Worm (Caenorhabditis elegans): ENCODE results near the gene R06F6.8.

R06F6.8 gene

ce11 chrII:10808708-10809343, 11.0 kb downstream of the R06F6.8 start, which contains the start of gene R06F6.14:
TSS of gene R06F6.14 (plus strand) at chrII:10809293.
- TF ChIP-seq ceh-43 (GFP tag; optimal IDR thresholded peaks at IDR 0.05): no peak
- no peak for TF ChIP-seq ztf-11 (tag; optimal IDR thresholded peaks at IDR 0.05)
- no peak for TF ChIP-seq ceh-83 (GFP tag; optimal IDR thresholded peaks at IDR 0.05)
- no peak for TF ChIP-seq pha-4 (tag; optimal IDR thresholded peaks at IDR 0.05)
- TF ChIP-seq elt-3 (tag; optimal IDR thresholded peaks at IDR 0.05): no peak
- TF ChIP-seq unc-62 (GFP tag; optimal IDR thresholded peaks at IDR 0.05): no peak
- TF ChIP-seq sptf-1 (tag; optimal IDR thresholded peaks at IDR 0.05): no peak

ce11 chrII:10805437-10805836, 14.3 kb downstream of the R06F6.8 start, which contains the start of gene ceh-62:
TSS of gene ceh-62 (plus strand) at chrII:10805737.
- TF ChIP-seq unc-39 (tag; optimal IDR thresholded peaks at IDR 0.05): no peak
- no peak for TF ChIP-seq mep-1 (tag; optimal IDR thresholded peaks at IDR 0.05)
- no peak for TF ChIP-seq elt-3 (tag; optimal IDR thresholded peaks at IDR 0.05)
- TF ChIP-seq M03D4.4 (tag; optimal IDR thresholded peaks at IDR 0.05): no peak
- no peak for TF ChIP-seq mab-5 (tag; optimal IDR thresholded peaks at IDR 0.05)
- TF ChIP-seq tbx-8 (GFP tag; optimal IDR thresholded peaks at IDR 0.05): no peak
- no peak for TF ChIP-seq nhr-76 (tag; optimal IDR thresholded peaks at IDR 0.05)
- TF ChIP-seq unc-120 (tag; optimal IDR thresholded peaks at IDR 0.05; ENCODE audit: poor library complexity, severe bottlenecking): no peak
- no peak for TF ChIP-seq bed-3 (GFP tag; optimal IDR thresholded peaks at IDR 0.05)
- TF ChIP-seq sem-2 (GFP tag; optimal IDR thresholded peaks at IDR 0.05): no peak

ce11 chrII:10804907-10805306, 14.9 kb downstream of the R06F6.8 start:
- TF ChIP-seq zip-8 (tag; optimal IDR thresholded peaks at IDR 0.05): no peak
- TF ChIP-seq lin-32 (GFP tag; optimal IDR thresholded peaks at IDR 0.05): no peak
- TF ChIP-seq pha-4 (tag; optimal IDR thresholded peaks at IDR 0.05): no peak
- TF ChIP-seq drap-1 (GFP tag; optimal IDR thresholded peaks at IDR 0.05): no peak
- TF ChIP-seq ces-1 (GFP tag; optimal IDR thresholded peaks at IDR 0.05): no peak
- TF ChIP-seq nhr-76 (tag; optimal IDR thresholded peaks at IDR 0.05): no peak
- no peak for TF ChIP-seq nhr-2 (tag; optimal IDR thresholded peaks at IDR 0.05)
- no peak for TF ChIP-seq ceh-83 (GFP tag; optimal IDR thresholded peaks at IDR 0.05)
- TF ChIP-seq mls-2 (tag; optimal IDR thresholded peaks at IDR 0.05): no peak
- no peak for TF ChIP-seq mab-5 (tag; optimal IDR thresholded peaks at IDR 0.05)
- no peak for TF ChIP-seq lin-13 (tag; optimal IDR thresholded peaks at IDR 0.05)
- no peak for TF ChIP-seq elt-1 (tag; optimal IDR thresholded peaks at IDR 0.05; ENCODE audit: borderline replicate concordance, insufficient read depth)
- TF ChIP-seq lsy-2 (tag; optimal IDR thresholded peaks at IDR 0.05): no peak
- TF ChIP-seq ham-2 (GFP tag; optimal IDR thresholded peaks at IDR 0.05): no peak

- TF ChIP-seq bed-3 (GFP tag; optimal IDR thresholded peaks at IDR 0.05): no peak
- TF ChIP-seq flh-1 (GFP tag; optimal IDR thresholded peaks at IDR 0.05): no peak
- TF ChIP-seq drap-1 (GFP tag; optimal IDR thresholded peaks at IDR 0.05): no peak
- peak; percentile 17 for TF ChIP-seq ces-1 (GFP tag; optimal IDR thresholded peaks at IDR 0.05)
Measured at ce11 chrII:10804442-10804841, 15.3 kb downstream of the R06F6.8 start.

ce11 chrII:10800209-10800608, 19.6 kb downstream of the R06F6.8 start:
- TF ChIP-seq ces-1 (GFP tag; optimal IDR thresholded peaks at IDR 0.05) (peak; percentile 77), unc-120 (tag; optimal IDR thresholded peaks at IDR 0.05; ENCODE audit: poor library complexity, severe bottlenecking) (no peak), M03D4.4 (tag; optimal IDR thresholded peaks at IDR 0.05) (no peak)

- TF ChIP-seq lin-13 (tag; optimal IDR thresholded peaks at IDR 0.05): peak; percentile 47
- no peak for TF ChIP-seq cnd-1 (tag; optimal IDR thresholded peaks at IDR 0.05)
- TF ChIP-seq blmp-1 (tag; optimal IDR thresholded peaks at IDR 0.05): peak; percentile 28
- TF ChIP-seq lin-32 (GFP tag; optimal IDR thresholded peaks at IDR 0.05): no peak
- TF ChIP-seq hlh-1 (tag; optimal IDR thresholded peaks at IDR 0.05): peak; percentile 14
- TF ChIP-seq ceh-39 (tag; optimal IDR thresholded peaks at IDR 0.05): no peak
- TF ChIP-seq nhr-237 (tag; optimal IDR thresholded peaks at IDR 0.05): peak; percentile 72
- TF ChIP-seq pha-4 (tag; optimal IDR thresholded peaks at IDR 0.05): peak; percentile 19
- peak; percentile 46 for TF ChIP-seq ces-1 (GFP tag; optimal IDR thresholded peaks at IDR 0.05)
- TF ChIP-seq lsy-2 (tag; optimal IDR thresholded peaks at IDR 0.05): peak; percentile 84
- no peak for TF ChIP-seq flh-1 (GFP tag; optimal IDR thresholded peaks at IDR 0.05)
- TF ChIP-seq mep-1 (tag; optimal IDR thresholded peaks at IDR 0.05): peak; percentile 85
- TF ChIP-seq sptf-1 (tag; optimal IDR thresholded peaks at IDR 0.05): peak; percentile 59
- TF ChIP-seq sem-2 (GFP tag; optimal IDR thresholded peaks at IDR 0.05): no peak
- TF ChIP-seq mls-2 (tag; optimal IDR thresholded peaks at IDR 0.05): no peak
Measured at ce11 chrII:10798429-10798893, 21.3 kb downstream of the R06F6.8 start, which contains the start of gene npp-19. TSS of gene npp-19 (minus strand) at chrII:10798479.

All from whole organism, mixed stage, embryonic.